Worm (Caenorhabditis elegans): Measurements from ENCODE around the gene parn-1.
A peak's percentile ranks its signal among the peaks of the same experiment; 100 is the strongest.

parn-1 gene

DNA sequence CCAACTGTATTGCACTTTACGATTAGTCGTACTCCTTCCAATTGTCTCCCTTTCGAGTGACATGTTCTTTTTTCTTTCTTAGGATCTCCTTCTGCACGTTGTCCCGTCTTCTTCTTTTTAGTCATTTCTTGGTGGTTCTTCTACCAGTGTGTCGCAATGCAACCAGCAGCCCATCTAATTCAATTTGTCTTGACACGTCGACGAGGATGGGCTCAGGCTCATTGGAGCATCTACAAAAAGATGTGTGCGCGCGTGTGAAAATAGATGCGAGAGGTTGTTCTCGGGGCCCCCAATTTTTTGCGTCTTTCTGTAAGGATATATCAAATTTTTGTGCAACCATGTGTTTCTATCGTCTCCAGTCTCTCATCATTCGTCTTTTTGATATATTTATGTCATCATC is 6.6 kb upstream of the parn-1 start:
- no peak for TF ChIP-seq snpc-1.3 (tag; optimal IDR thresholded peaks at IDR 0.05; ENCODE audit: insufficient read depth)
- no peak for TF ChIP-seq madf-8 (GFP tag; conservative IDR thresholded peaks at IDR 0.05)
- no peak for TF ChIP-seq F23B12.7 (tag; optimal IDR thresholded peaks at IDR 0.05; ENCODE audit: insufficient read depth)
- TF ChIP-seq bed-1 (GFP tag; IDR thresholded peaks at IDR 0.05): no peak
- TF ChIP-seq sdz-38 (tag; optimal IDR thresholded peaks at IDR 0.05): no peak
- TF ChIP-seq pha-4 (tag; optimal IDR thresholded peaks at IDR 0.05): no peak
- no peak for TF ChIP-seq ceh-40 (GFP tag; IDR thresholded peaks at IDR 0.05)
- no peak for TF ChIP-seq F49E8.2 (tag; optimal IDR thresholded peaks at IDR 0.05; ENCODE audit: insufficient read depth)
- TF ChIP-seq nhr-90 (tag; optimal IDR thresholded peaks at IDR 0.05): no peak
- TF ChIP-seq rcor-1 (GFP tag; IDR thresholded peaks at IDR 0.05): no peak
- no peak for TF ChIP-seq hmg-1.2 (GFP tag; IDR thresholded peaks at IDR 0.05)
- TF ChIP-seq repo-1 (tag; optimal IDR thresholded peaks at IDR 0.05): no peak
- TF ChIP-seq dpl-1 (GFP tag; optimal IDR thresholded peaks at IDR 0.05): no peak
- TF ChIP-seq snpc-3.4 (tag; optimal IDR thresholded peaks at IDR 0.05): no peak
- TF ChIP-seq F37B4.10 (GFP tag; IDR thresholded peaks at IDR 0.05): no peak
- no peak for TF ChIP-seq ceh-27 (GFP tag; optimal IDR thresholded peaks at IDR 0.05)

DNA sequence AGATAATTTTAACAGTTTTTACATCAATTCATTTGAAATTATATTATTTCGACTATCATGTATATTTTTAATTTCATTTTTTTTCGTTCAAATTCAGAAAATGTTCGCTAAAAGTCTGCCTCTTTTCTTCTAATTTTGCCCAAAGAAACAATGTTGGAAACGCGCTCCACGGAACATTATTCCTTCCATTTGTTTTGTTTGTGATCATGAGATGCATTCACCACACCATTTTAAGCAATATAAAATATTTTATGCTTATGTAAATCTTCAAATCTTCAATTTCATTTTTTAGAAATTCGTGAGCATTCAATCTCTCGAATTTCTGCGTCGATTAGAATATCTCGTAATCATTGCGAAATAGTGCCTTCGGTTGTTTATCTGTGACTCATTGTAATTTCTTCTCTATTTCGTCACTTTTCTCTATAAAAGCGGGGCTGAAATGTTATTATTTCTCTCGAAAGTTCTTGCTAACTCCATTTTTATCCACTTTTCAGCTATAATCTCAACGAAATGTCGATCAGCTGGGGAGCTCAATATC is 2.4 kb upstream of the parn-1 start, which contains the start of gene istr-1:
Gene istr-1, plus strand, starts transcription at position 495 of the 538 bp plus-strand sequence.
- TF ChIP-seq ztf-18 (tag; optimal IDR thresholded peaks at IDR 0.05): no peak
- peak; percentile 92 for TF ChIP-seq cebp-1 (GFP tag; IDR thresholded peaks at IDR 0.05)
- peak; percentile 98 for TF ChIP-seq cebp-1 (tag; optimal IDR thresholded peaks at IDR 0.05)
- TF ChIP-seq madf-3 (GFP tag; IDR thresholded peaks at IDR 0.05): no peak
- no peak for TF ChIP-seq Y67H2A.10 (GFP tag; conservative IDR thresholded peaks at IDR 0.05)
- TF ChIP-seq B0035.1 (tag; optimal IDR thresholded peaks at IDR 0.05): no peak
- no peak for TF ChIP-seq somi-1 (GFP tag; optimal IDR thresholded peaks at IDR 0.05)
- 0 out of 2 replicates have a peak, but pooled peaks have one; percentile 29 for TF ChIP-seq mcd-1 (GFP tag; IDR thresholded peaks at IDR 0.05)
- TF ChIP-seq lin-40 (tag; optimal IDR thresholded peaks at IDR 0.05): no peak
- peak; percentile 23 for TF ChIP-seq nhr-80 (tag; optimal IDR thresholded peaks at IDR 0.05)
- no peak for TF ChIP-seq dpl-1 (GFP tag; optimal IDR thresholded peaks at IDR 0.05)
- TF ChIP-seq attf-5 (GFP tag; optimal IDR thresholded peaks at IDR 0.05): peak; percentile 44
- no peak for TF ChIP-seq mes-4 (tag; optimal IDR thresholded peaks at IDR 0.05)
- TF ChIP-seq egl-18 (GFP tag; IDR thresholded peaks at IDR 0.05): no peak

DNA sequence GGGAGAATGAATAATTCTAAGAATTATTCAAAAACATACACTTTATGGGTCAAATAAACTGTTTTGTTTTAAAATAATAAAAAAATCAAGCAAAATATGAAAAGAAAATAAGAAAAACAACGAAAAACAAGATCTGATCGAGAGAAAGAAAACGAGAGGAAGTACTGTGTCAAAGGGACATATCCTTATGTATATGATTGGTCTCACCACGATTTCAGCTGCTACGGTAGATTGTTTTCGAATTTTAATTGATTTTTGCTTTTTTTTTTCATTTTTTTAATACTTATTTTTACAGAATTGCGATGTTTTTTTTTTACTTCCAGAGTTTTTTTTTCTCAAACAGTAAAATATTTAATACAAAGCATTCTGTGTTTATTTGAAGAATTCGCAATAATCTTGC is 1.7 kb upstream of the parn-1 start:
- TF ChIP-seq lsl-1 (GFP tag; optimal IDR thresholded peaks at IDR 0.05): peak; percentile 93
- no peak for TF ChIP-seq lag-1 (GFP tag; IDR thresholded peaks at IDR 0.05)
- no peak for TF ChIP-seq attf-3 (GFP tag; conservative IDR thresholded peaks at IDR 0.05)
- TF ChIP-seq madf-6 (GFP tag; IDR thresholded peaks at IDR 0.05): peak; percentile 87
- peak; percentile 35; the same call in 1 of the 2 replicates for TF ChIP-seq ceh-91 (GFP tag; IDR thresholded peaks at IDR 0.05)
- peak; percentile 70 for TF ChIP-seq D2030.7 (GFP tag; IDR thresholded peaks at IDR 0.05)
- TF ChIP-seq snpc-1.3 (tag; optimal IDR thresholded peaks at IDR 0.05; ENCODE audit: insufficient read depth): peak; percentile 18
- TF ChIP-seq F33H1.4 (GFP tag; IDR thresholded peaks at IDR 0.05): peak; percentile 91
- no peak for TF ChIP-seq sea-2 (GFP tag; IDR thresholded peaks at IDR 0.05)
- TF ChIP-seq snpc-3.4 (tag; optimal IDR thresholded peaks at IDR 0.05): peak; percentile 0
- TF ChIP-seq dox-1 (GFP tag; IDR thresholded peaks at IDR 0.05): peak; percentile 40; the same call in 1 of the 2 replicates
- TF ChIP-seq xnd-1 (tag; optimal IDR thresholded peaks at IDR 0.05): peak; percentile 75
- no peak for TF ChIP-seq mes-4 (tag; optimal IDR thresholded peaks at IDR 0.05)
- peak; percentile 63 for TF ChIP-seq madf-8 (GFP tag; conservative IDR thresholded peaks at IDR 0.05)
